Fruit fly (Drosophila melanogaster) whole organism, embryonic: ENCODE results near the gene Prosalpha6T.

Experiments used
- Adf1 ChIP-seq: fragments of 200-800 bp; sonication (Bioruptor generic); IDR thresholded peaks from 2 replicates; pipeline ENCODE4 v1.3.6; 2022; ENCODE audit warnings: missing biosample characterization, missing genetic modification characterization
- Antp ChIP-seq: fragments of 200-800 bp; sonication (Bioruptor generic); optimal IDR thresholded peaks from 3 replicates; lab custom pipeline; 2016; ENCODE audit warnings: missing biosample characterization, missing genetic modification characterization
- CG10543 ChIP-seq: fragments of 200-800 bp; sonication (Bioruptor generic); optimal IDR thresholded peaks from 3 replicates; lab custom pipeline; 2017; ENCODE audit warnings: missing biosample characterization, mild to moderate bottlenecking, missing genetic modification characterization, moderate library complexity
- CG12155 ChIP-seq: fragments of 200-800 bp; sonication (Bioruptor generic); optimal IDR thresholded peaks from 3 replicates; lab custom pipeline; 2016; ENCODE audit warnings: missing biosample characterization, missing genetic modification characterization
- CG1233 ChIP-seq: fragments of 200-800 bp; sonication (Bioruptor generic); optimal IDR thresholded peaks from 4 replicates; lab custom pipeline; 2018; ENCODE audit warnings: missing biosample characterization, mild to moderate bottlenecking, missing genetic modification characterization
- CG13424 ChIP-seq: fragments of 200-800 bp; sonication (Bioruptor generic); optimal IDR thresholded peaks from 2 replicates; lab custom pipeline; 2019; ENCODE audit warnings: missing biosample characterization, mild to moderate bottlenecking, missing genetic modification characterization, moderate library complexity
- CG14441 ChIP-seq: fragments of 200-800 bp; sonication (Bioruptor generic); IDR thresholded peaks from 2 replicates; pipeline ENCODE4 v1.3.6; 2022; ENCODE audit warnings: missing biosample characterization, missing genetic modification characterization
- CG15514 ChIP-seq: fragments of 200-800 bp; sonication (Bioruptor generic); optimal IDR thresholded peaks from 3 replicates; lab custom pipeline; 2017; ENCODE audit warnings: missing biosample characterization, missing genetic modification characterization, mild to moderate bottlenecking, moderate library complexity, missing genetic modification reagents
- CG16779 ChIP-seq: fragments of 200-800 bp; sonication (Bioruptor generic); IDR thresholded peaks from 2 replicates; pipeline ENCODE4 v1.3.6; 2022; ENCODE audit warnings: missing biosample characterization, missing genetic modification characterization
- CG18619 ChIP-seq: fragments of 200-800 bp; sonication (Bioruptor generic); optimal IDR thresholded peaks from 3 replicates; lab custom pipeline; 2017; ENCODE audit warnings: missing biosample characterization, mild to moderate bottlenecking, missing genetic modification characterization
- CG2678 ChIP-seq: fragments of 200-800 bp; sonication (Bioruptor generic); optimal IDR thresholded peaks from 3 replicates; lab custom pipeline; 2019; ENCODE audit warnings: missing biosample characterization, mild to moderate bottlenecking, missing genetic modification characterization, moderate library complexity
- CG34376 ChIP-seq: fragments of 200-800 bp; sonication (Bioruptor generic); optimal IDR thresholded peaks from 2 replicates; lab custom pipeline; 2018; ENCODE audit warnings: missing biosample characterization, mild to moderate bottlenecking, missing genetic modification characterization
- CG3838 ChIP-seq: fragments of 200-800 bp; sonication (Bioruptor generic); optimal IDR thresholded peaks from 3 replicates; lab custom pipeline; 2016; ENCODE audit warnings: missing biosample characterization, missing genetic modification characterization
- CG4328 ChIP-seq: fragments of 200-800 bp; sonication (Bioruptor generic); optimal IDR thresholded peaks from 3 replicates; lab custom pipeline; 2017; ENCODE audit warnings: missing biosample characterization, missing genetic modification reagents, missing genetic modification characterization
- CG6689 ChIP-seq: fragments of 200-800 bp; sonication (Bioruptor generic); IDR thresholded peaks from 2 replicates; pipeline ENCODE4 v1.3.6; 2022; ENCODE audit warnings: missing biosample characterization, missing genetic modification characterization
- CG7987 ChIP-seq: fragments of 200-800 bp; sonication (Bioruptor generic); optimal IDR thresholded peaks from 2 replicates; lab custom pipeline; 2018; ENCODE audit warnings: missing biosample characterization, mild to moderate bottlenecking, missing genetic modification characterization, moderate library complexity
- CG8290 ChIP-seq, 3 experiments: fragments of 200-800 bp; sonication (Bioruptor generic); optimal IDR thresholded peaks; 2 replicates each; lab custom pipeline; 2016 to 2019; ENCODE audit warnings: missing biosample characterization in 3 of 3, missing genetic modification characterization in 3 of 3, mild to moderate bottlenecking in 2 of 3, moderate library complexity in 1 of 3
- CrebB ChIP-seq: fragments of 200-800 bp; sonication (Bioruptor generic); optimal IDR thresholded peaks from 3 replicates; lab custom pipeline; 2018; ENCODE audit warnings: missing biosample characterization, mild to moderate bottlenecking, missing genetic modification characterization
- D ChIP-seq, 2 experiments: fragments of 200-800 bp in 1 of 2; fragments of >200 bp in 1 of 2; sonication (Bioruptor generic) in 1 of 2; optimal IDR thresholded peaks; 2 replicates in 1 of 2; 3 replicates in 1 of 2; lab custom pipeline; 2017; ENCODE audit warnings: mild to moderate bottlenecking in 1 of 2, missing biosample characterization in 1 of 2, missing genetic modification characterization in 1 of 2, missing genetic modification reagents in 1 of 2
- E2f2 ChIP-seq: fragments of 200-800 bp; sonication (Bioruptor generic); IDR thresholded peaks from 2 replicates; pipeline ENCODE4 v1.3.6; 2022; ENCODE audit warnings: missing biosample characterization, missing genetic modification characterization
- H2.0 ChIP-seq: fragments of 200-800 bp; sonication (Bioruptor generic); IDR thresholded peaks from 2 replicates; pipeline ENCODE4 v1.3.6; 2022; ENCODE audit warnings: missing biosample characterization, missing genetic modification characterization
- Hey ChIP-seq: fragments of 200-800 bp; sonication (Bioruptor generic); optimal IDR thresholded peaks from 3 replicates; lab custom pipeline; 2018; ENCODE audit warnings: missing biosample characterization, mild to moderate bottlenecking, missing genetic modification characterization
- Hmr ChIP-seq: fragments of 200-800 bp; sonication (Bioruptor generic); optimal IDR thresholded peaks from 3 replicates; lab custom pipeline; 2017; ENCODE audit warnings: mild to moderate bottlenecking, missing biosample characterization, missing genetic modification reagents, missing genetic modification characterization
- Med ChIP-seq: fragments of 200-800 bp; sonication (Bioruptor generic); peaks from one replicate; lab custom pipeline; 2016; ENCODE audit warnings: missing biosample characterization, missing genetic modification characterization, mild to moderate bottlenecking, inconsistent platforms, moderate library complexity
- Meics ChIP-seq: fragments of 200-800 bp; sonication (Bioruptor generic); optimal IDR thresholded peaks from 2 replicates; lab custom pipeline; 2017; ENCODE audit warnings: missing biosample characterization, mild to moderate bottlenecking, missing genetic modification characterization
- Mrtf ChIP-seq: fragments of 200-800 bp; sonication (Bioruptor generic); IDR thresholded peaks from 3 replicates; pipeline ENCODE4 v1.3.6; 2022; ENCODE audit warnings: missing biosample characterization, missing genetic modification characterization
- Nf-YB ChIP-seq: fragments of 200-800 bp; sonication (Bioruptor generic); optimal IDR thresholded peaks from 3 replicates; lab custom pipeline; 2019; ENCODE audit warnings: missing biosample characterization, mild to moderate bottlenecking, missing genetic modification characterization, moderate library complexity
- Pdp1 ChIP-seq, 2 experiments: fragments of 200-800 bp; sonication (Bioruptor generic); optimal IDR thresholded peaks; 3 replicates each; lab custom pipeline; 2016; ENCODE audit warnings: missing biosample characterization in 2 of 2, missing genetic modification characterization in 2 of 2, mild to moderate bottlenecking in 1 of 2, moderate library complexity in 1 of 2
- Tbp ChIP-seq: fragments of >200 bp; optimal IDR thresholded peaks from 2 replicates; lab custom pipeline; 2018; ENCODE audit warnings: missing biosample characterization, missing genetic modification characterization
- ase ChIP-seq: fragments of 200-800 bp; sonication (Bioruptor generic); IDR thresholded peaks from 3 replicates; pipeline ENCODE4 v1.3.6; 2022; ENCODE audit warnings: missing biosample characterization, missing genetic modification characterization
- chif ChIP-seq, 2 experiments: fragments of 200-800 bp; sonication (Bioruptor generic); optimal IDR thresholded peaks; 3 replicates each; lab custom pipeline; 2016; ENCODE audit warnings: missing biosample characterization in 2 of 2, missing genetic modification characterization in 2 of 2
- crol ChIP-seq: fragments of 200-800 bp; sonication (Bioruptor generic); IDR thresholded peaks from 2 replicates; pipeline ENCODE4 v1.3.6; 2022; ENCODE audit warnings: missing biosample characterization, missing genetic modification characterization
- crp ChIP-seq, 2 experiments: fragments of 200-800 bp; sonication (Bioruptor generic); optimal IDR thresholded peaks; 2 replicates in 1 of 2; 3 replicates in 1 of 2; lab custom pipeline; 2017; ENCODE audit warnings: missing biosample characterization in 2 of 2, missing genetic modification characterization in 2 of 2, mild to moderate bottlenecking in 1 of 2, moderate library complexity in 1 of 2
- cwo ChIP-seq: fragments of 200-800 bp; sonication (Bioruptor generic); optimal IDR thresholded peaks from 3 replicates; lab custom pipeline; 2017; ENCODE audit warnings: missing biosample characterization, missing genetic modification characterization, mild to moderate bottlenecking, moderate library complexity, missing genetic modification reagents
- emc ChIP-seq: fragments of 200-800 bp; sonication (Bioruptor generic); optimal IDR thresholded peaks from 2 replicates; lab custom pipeline; 2016; ENCODE audit warnings: missing biosample characterization, missing genetic modification characterization
- exex ChIP-seq: fragments of 200-800 bp; sonication (Bioruptor generic); optimal IDR thresholded peaks from 4 replicates; lab custom pipeline; 2018; ENCODE audit warnings: missing biosample characterization, mild to moderate bottlenecking, missing genetic modification characterization, moderate library complexity
- ftz-f1 ChIP-seq: fragments of 200-800 bp; sonication (Bioruptor generic); optimal IDR thresholded peaks from 2 replicates; lab custom pipeline; 2016; ENCODE audit warnings: missing biosample characterization, missing genetic modification characterization
- gcm2 ChIP-seq: fragments of 200-800 bp; sonication (Bioruptor generic); optimal IDR thresholded peaks from 2 replicates; lab custom pipeline; 2016; ENCODE audit warnings: missing biosample characterization, missing genetic modification characterization
- grn ChIP-seq: fragments of 200-800 bp; sonication (Bioruptor generic); optimal IDR thresholded peaks from 3 replicates; lab custom pipeline; 2017; ENCODE audit warnings: missing biosample characterization, missing genetic modification characterization
- lilli ChIP-seq: fragments of 200-800 bp; sonication (Bioruptor generic); optimal IDR thresholded peaks from 3 replicates; lab custom pipeline; 2016; ENCODE audit warnings: missing biosample characterization, missing genetic modification characterization
- mirr ChIP-seq: fragments of 200-800 bp; sonication (Bioruptor generic); optimal IDR thresholded peaks from 3 replicates; lab custom pipeline; 2018; ENCODE audit warnings: missing biosample characterization, mild to moderate bottlenecking, missing genetic modification characterization
- odd ChIP-seq: fragments of 200-800 bp; sonication (Bioruptor generic); optimal IDR thresholded peaks from 2 replicates; lab custom pipeline; 2017; ENCODE audit warnings: missing biosample characterization, mild to moderate bottlenecking, missing genetic modification characterization
- pfk ChIP-seq: fragments of 200-800 bp; sonication (Bioruptor generic); optimal IDR thresholded peaks from 2 replicates; lab custom pipeline; 2018; ENCODE audit warnings: missing biosample characterization, mild to moderate bottlenecking, missing genetic modification characterization, moderate library complexity
- repo ChIP-seq: fragments of 200-800 bp; sonication (Bioruptor generic); optimal IDR thresholded peaks from 2 replicates; lab custom pipeline; 2016; ENCODE audit warnings: missing biosample characterization, missing genetic modification characterization
- row ChIP-seq: fragments of 200-800 bp; sonication (Bioruptor generic); IDR thresholded peaks from 3 replicates; pipeline ENCODE4 v1.3.6; 2022; ENCODE audit warnings: missing biosample characterization, missing genetic modification characterization
- sc ChIP-seq, 3 experiments: fragments of >200 bp in 2 of 3; fragments of 200-800 bp in 1 of 3; sonication (Bioruptor generic) in 1 of 3; optimal IDR thresholded peaks; 2 replicates in 2 of 3; 3 replicates in 1 of 3; lab custom pipeline; 2017; ENCODE audit warnings: mild to moderate bottlenecking in 1 of 3, missing biosample characterization in 1 of 3, missing genetic modification characterization in 1 of 3, missing genetic modification reagents in 1 of 3
- seq ChIP-seq: fragments of 200-800 bp; sonication (Bioruptor generic); IDR thresholded peaks from 2 replicates; pipeline ENCODE4 v1.3.6; 2022; ENCODE audit warnings: missing biosample characterization, missing genetic modification characterization
- sug ChIP-seq: fragments of 200-800 bp; optimal IDR thresholded peaks from 2 replicates; lab custom pipeline; 2019; ENCODE audit warnings: missing biosample characterization, mild to moderate bottlenecking, missing genetic modification characterization, moderate library complexity

Gene Prosalpha6T

dm6 chr2L:13206077-13206668 lies 25.7 kb upstream of the Prosalpha6T start (continued):
- TF ChIP-seq CG1233 (peak; percentile 32), crp (GFP tag; optimal IDR thresholded peaks at IDR 0.05; lab: Kevin White, UChicago) (no peak), grn (GFP tag; lab: Kevin White, UChicago) (peak; percentile 62), Hmr (GFP tag; lab: Kevin White, UChicago) (peak; percentile 23), D (optimal IDR thresholded peaks at IDR 0.05; lab: Kevin White, UChicago) (no peak), D (GFP tag; optimal IDR thresholded peaks at IDR 0.05; lab: Kevin White, UChicago) (no peak), mirr (peak; percentile 23), pfk (GFP tag; lab: Kevin White, UChicago) (peak; percentile 55), gcm2 (GFP tag; lab: Kevin White, UChicago) (no peak), odd (GFP tag; lab: Kevin White, UChicago) (no peak), CG3838 (no peak), Meics (GFP tag; lab: Kevin White, UChicago) (peak; percentile 32), row (no peak), cwo (GFP tag; lab: Kevin White, UChicago) (peak; percentile 93), exex (tag; lab: Kevin White, UChicago) (peak; percentile 55), sc (optimal IDR thresholded peaks at IDR 0.05; lab: Kevin White, UChicago) (no peak), sc (GFP tag; optimal IDR thresholded peaks at IDR 0.05; lab: Kevin White, UChicago) (no peak), CG10543 (peak; percentile 95), H2.0 (GFP tag; lab: Robert Waterston, UW) (no peak), CG16779 (no peak), E2f2 (no peak), CG13424 (tag; lab: Kevin White, UChicago) (no peak), CG34376 (peak; percentile 96), Adf1 (GFP tag; lab: Robert Waterston, UW) (peak; percentile 69; the same call in 1 of the 2 replicates), Pdp1 (GFP tag; optimal IDR thresholded peaks at IDR 0.05; lab: Kevin White, UChicago) (peak in 1 of 2 experiments; percentile 78), ftz-f1 (GFP tag; lab: Kevin White, UChicago) (peak; percentile 19), ase (GFP tag; lab: Robert Waterston, UW) (no peak), sug (tag; lab: Kevin White, UChicago) (peak; percentile 98), Hey (tag; lab: Kevin White, UChicago) (peak; percentile 61), Tbp (GFP tag; lab: Kevin White, UChicago) (no peak), chif (GFP tag; optimal IDR thresholded peaks at IDR 0.05; lab: Kevin White, UChicago) (no peak), lilli (GFP tag; lab: Kevin White, UChicago) (peak; percentile 18), CG7987 (GFP tag; lab: Kevin White, UChicago) (peak; percentile 37), CG8290 (GFP tag; optimal IDR thresholded peaks at IDR 0.05; lab: Kevin White, UChicago) (no peak), CG8290 (tag; optimal IDR thresholded peaks at IDR 0.05; lab: Kevin White, UChicago) (peak in 1 of 2 experiments; percentile 37), crol (GFP tag; lab: Robert Waterston, UW) (peak; percentile 34; the same call in 1 of the 2 replicates), CG6689 (GFP tag; lab: Robert Waterston, UW) (no peak), Nf-YB (no peak), CG18619 (GFP tag; lab: Kevin White, UChicago) (no peak), CG15514 (GFP tag; lab: Kevin White, UChicago) (no peak), repo (GFP tag; lab: Kevin White, UChicago) (no peak), Antp (no peak), CG2678 (tag; lab: Kevin White, UChicago) (peak; percentile 30), seq (GFP tag; lab: Robert Waterston, UW) (no peak), CrebB (tag; lab: Kevin White, UChicago) (peak; percentile 13), Med (GFP tag; lab: Kevin White, UChicago) (peak; percentile 37), CG4328 (peak; percentile 21), Mrtf (GFP tag; lab: Robert Waterston, UW) (no peak), emc (GFP tag; lab: Kevin White, UChicago) (no peak), CG12155 (GFP tag; lab: Kevin White, UChicago) (no peak), CG14441 (GFP tag; lab: Robert Waterston, UW) (no peak)
